Worm (Caenorhabditis elegans) whole organism, L1 larva: ENCODE results near the gene nspb-4.

Experiments used
- alr-1 ChIP-seq: fragments of 200-800 bp; sonication (Bioruptor generic); optimal IDR thresholded peaks from 2 replicates; lab custom pipeline; 2018; ENCODE audit warnings: borderline replicate concordance, mild to moderate bottlenecking, missing genetic modification characterization, missing compliant biosample characterization
- blmp-1 ChIP-seq: fragments of 150-350 bp; optimal IDR thresholded peaks from 2 replicates; lab custom pipeline; 2014; ENCODE audit warnings: missing biosample characterization, missing genetic modification characterization
- ceh-8 ChIP-seq: fragments of 200-800 bp; sonication (Bioruptor generic); optimal IDR thresholded peaks from 2 replicates; lab custom pipeline; 2018; ENCODE audit warnings: mild to moderate bottlenecking, missing genetic modification characterization, moderate library complexity, missing compliant biosample characterization
- ceh-82 ChIP-seq, 3 experiments: fragments of 150-350 bp in 1 of 3; sonication (generic microtip) in 2 of 3; optimal IDR thresholded peaks; 2 replicates each; lab custom pipeline; 2014 to 2017; ENCODE audit warnings: missing biosample characterization in 3 of 3, missing genetic modification characterization in 3 of 3
- efl-1 ChIP-seq, 4 experiments: fragments of 150-350 bp; optimal IDR thresholded peaks in 3 of 4; peaks in 1 of 4; 1 replicate in 1 of 4; 2 replicates in 3 of 4; lab custom pipeline; 2014; ENCODE audit warnings: missing biosample characterization in 2 of 4, missing genetic modification characterization in 2 of 4, missing genetic modification reagents in 2 of 4
- fkh-10 ChIP-seq: sonication (generic microtip); optimal IDR thresholded peaks from 2 replicates; lab custom pipeline; 2017; ENCODE audit warnings: missing biosample characterization, missing genetic modification reagents, missing genetic modification characterization
- fkh-4 ChIP-seq: sonication (generic microtip); optimal IDR thresholded peaks from 2 replicates; lab custom pipeline; 2016; ENCODE audit warnings: missing compliant biosample characterization, missing genetic modification characterization, borderline replicate concordance
- irx-1 ChIP-seq: sonication (generic microtip); optimal IDR thresholded peaks from 2 replicates; lab custom pipeline; 2016; ENCODE audit warnings: missing genetic modification characterization, missing compliant biosample characterization
- mdl-1 ChIP-seq, 2 experiments: fragments of 150-350 bp; optimal IDR thresholded peaks; 2 replicates each; lab custom pipeline; 2014 to 2017; ENCODE audit warnings: missing biosample characterization in 2 of 2, missing genetic modification characterization in 2 of 2, inconsistent platforms in 1 of 2
- mep-1 ChIP-seq: fragments of 150-350 bp; optimal IDR thresholded peaks from 2 replicates; lab custom pipeline; 2014; ENCODE audit warnings: missing biosample characterization, missing genetic modification characterization
- nhr-11 ChIP-seq: fragments of 150-350 bp; optimal IDR thresholded peaks from 2 replicates; lab custom pipeline; 2014; ENCODE audit warnings: missing biosample characterization, missing genetic modification characterization
- nhr-237 ChIP-seq: fragments of 150-350 bp; optimal IDR thresholded peaks from 2 replicates; lab custom pipeline; 2014; ENCODE audit warnings: missing biosample characterization, missing genetic modification characterization
- nhr-71 ChIP-seq: sonication (generic microtip); optimal IDR thresholded peaks from 2 replicates; lab custom pipeline; 2016; ENCODE audit warnings: mild to moderate bottlenecking, missing genetic modification characterization, moderate library complexity, missing compliant biosample characterization
- nhr-85 ChIP-seq: sonication (generic microtip); peaks from one replicate; lab custom pipeline; 2016; ENCODE audit warnings: missing genetic modification characterization, inconsistent platforms, missing compliant biosample characterization
- skn-1 ChIP-seq: fragments of 150-350 bp; optimal IDR thresholded peaks from 2 replicates; lab custom pipeline; 2014; ENCODE audit warnings: missing biosample characterization, missing genetic modification characterization
- sox-4 ChIP-seq: sonication (generic microtip); optimal IDR thresholded peaks from 2 replicates; lab custom pipeline; 2016; ENCODE audit warnings: missing genetic modification characterization, missing compliant biosample characterization
- zip-4 ChIP-seq: fragments of 200-800 bp; sonication (Bioruptor generic); optimal IDR thresholded peaks from 2 replicates; lab custom pipeline; 2018; ENCODE audit warnings: mild to moderate bottlenecking, missing genetic modification characterization, moderate library complexity, missing compliant biosample characterization

nspb-4 gene

DNA sequence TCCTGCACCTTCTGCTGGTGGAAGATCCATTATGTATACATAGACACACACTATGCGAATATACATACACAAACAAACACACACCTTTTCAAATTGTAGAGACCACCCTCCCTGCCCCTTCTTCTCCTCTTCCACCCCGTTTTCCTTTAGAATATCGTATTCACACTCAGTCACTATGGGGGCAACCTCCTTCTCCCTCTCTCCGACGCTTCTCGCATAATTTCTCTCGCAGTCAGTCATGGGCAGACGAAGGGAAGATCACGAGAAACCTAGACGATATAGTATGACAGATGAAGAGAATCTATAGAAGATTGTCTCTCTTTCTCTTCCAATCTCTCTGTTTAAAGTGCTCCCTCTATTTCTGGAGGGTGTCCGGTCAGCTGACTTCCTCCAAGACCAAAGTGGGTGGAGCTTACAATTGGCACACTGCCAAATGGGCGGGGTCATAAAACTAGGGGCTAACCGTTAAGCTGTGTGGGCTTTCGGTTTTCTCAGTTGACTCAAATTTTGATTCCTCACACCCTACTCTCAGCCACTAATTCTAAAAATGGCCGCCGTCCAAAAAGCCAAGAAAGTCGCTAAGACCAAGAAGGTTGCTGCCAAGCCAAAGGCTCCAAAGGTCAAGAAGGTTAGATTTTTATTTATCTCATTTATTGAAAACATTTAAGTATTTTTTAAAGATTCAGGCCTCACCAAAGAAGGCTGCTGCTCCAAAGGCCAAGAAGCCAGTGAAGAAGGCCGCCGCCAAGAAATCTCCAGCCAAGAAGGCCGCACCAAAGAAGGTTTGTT lies 48.0 kb downstream of the nspb-4 start, which contains the start of gene hil-7 (continued):
- TF ChIP-seq irx-1 (tag; lab: Kevin White, UChicago) (peak; percentile 50), ceh-82 (tag; optimal IDR thresholded peaks at IDR 0.05; lab: Kevin White, UChicago) (no peak), nhr-11 (tag; lab: Kevin White, UChicago) (peak; percentile 45), skn-1 (tag; lab: Kevin White, UChicago) (peak; percentile 52), sox-4 (tag; lab: Kevin White, UChicago) (no peak), mdl-1 (tag; optimal IDR thresholded peaks at IDR 0.05; lab: Kevin White, UChicago) (peak in 1 of 2 experiments; percentile 81), nhr-71 (peak; percentile 91), nhr-85 (tag; lab: Kevin White, UChicago) (peak; percentile 94), alr-1 (no peak), zip-4 (GFP tag; lab: Kevin White, UChicago) (no peak), ceh-8 (GFP tag; lab: Kevin White, UChicago) (no peak), fkh-10 (GFP tag; lab: Kevin White, UChicago) (no peak), nhr-237 (tag; lab: Kevin White, UChicago) (no peak), fkh-4 (no peak), efl-1 (optimal IDR thresholded peaks at IDR 0.05; lab: Kevin White, UChicago) (peak; percentile 75 to 78), efl-1 (GFP tag; optimal IDR thresholded peaks at IDR 0.05 in 1 of 2; lab: Kevin White, UChicago) (peak; percentile 57 to 94)

DNA sequence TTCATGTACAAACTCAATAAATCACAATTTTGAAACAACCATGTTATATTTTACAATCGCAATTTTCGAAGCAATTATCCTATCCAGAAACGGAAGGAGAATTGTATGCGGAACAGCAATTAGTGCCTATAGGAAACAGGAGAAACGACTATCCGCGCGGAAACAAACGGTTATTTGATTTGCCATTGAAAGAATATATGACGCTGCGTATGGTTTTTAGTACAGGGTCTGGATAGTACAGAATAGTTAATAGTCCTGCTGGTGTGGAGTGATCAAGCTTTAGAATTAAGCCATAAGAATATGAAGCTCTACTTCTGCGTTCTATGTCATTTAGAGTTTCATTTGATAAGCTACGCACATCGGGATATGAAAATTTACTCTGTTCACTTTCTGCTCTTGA lies 48.9 kb downstream of the nspb-4 start:
- TF ChIP-seq blmp-1 (tag; lab: Kevin White, UChicago) (peak; percentile 3), mep-1 (tag; lab: Kevin White, UChicago) (no peak)
